Fruit fly (Drosophila melanogaster): Measurements from ENCODE around the gene CG17260.

Gene CG17260

DNA sequence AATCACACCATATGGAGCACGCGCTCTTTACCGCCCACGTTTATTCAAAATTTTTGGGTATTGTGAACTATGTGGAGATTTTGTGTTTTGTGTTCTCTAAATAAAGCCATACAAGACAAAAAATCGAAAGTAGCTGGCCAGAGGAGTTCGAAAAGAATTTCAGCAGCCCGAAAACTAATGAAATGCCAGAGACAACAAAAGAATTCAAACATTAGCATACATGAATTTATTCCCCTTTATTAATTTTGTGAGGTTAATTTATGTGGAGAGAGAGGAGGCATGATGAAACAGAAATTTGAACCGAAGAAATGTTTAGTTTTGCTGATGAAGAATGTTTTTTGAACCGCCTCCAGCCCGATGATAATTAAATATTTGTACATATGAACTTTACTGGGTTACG lies 30.8 kb upstream of the CG17260 start:
- TF ChIP-seq psq (optimal IDR thresholded peaks at IDR 0.05): no peak
- no peak for TF ChIP-seq Dll (optimal IDR thresholded peaks at IDR 0.05)
- no peak for TF ChIP-seq pan (optimal IDR thresholded peaks at IDR 0.05)
- no peak for TF ChIP-seq usp (GFP tag; optimal IDR thresholded peaks at IDR 0.05)
- no peak for TF ChIP-seq CG8478 (optimal IDR thresholded peaks at IDR 0.05)
- TF ChIP-seq EcR (GFP tag; optimal IDR thresholded peaks at IDR 0.05): no peak

DNA sequence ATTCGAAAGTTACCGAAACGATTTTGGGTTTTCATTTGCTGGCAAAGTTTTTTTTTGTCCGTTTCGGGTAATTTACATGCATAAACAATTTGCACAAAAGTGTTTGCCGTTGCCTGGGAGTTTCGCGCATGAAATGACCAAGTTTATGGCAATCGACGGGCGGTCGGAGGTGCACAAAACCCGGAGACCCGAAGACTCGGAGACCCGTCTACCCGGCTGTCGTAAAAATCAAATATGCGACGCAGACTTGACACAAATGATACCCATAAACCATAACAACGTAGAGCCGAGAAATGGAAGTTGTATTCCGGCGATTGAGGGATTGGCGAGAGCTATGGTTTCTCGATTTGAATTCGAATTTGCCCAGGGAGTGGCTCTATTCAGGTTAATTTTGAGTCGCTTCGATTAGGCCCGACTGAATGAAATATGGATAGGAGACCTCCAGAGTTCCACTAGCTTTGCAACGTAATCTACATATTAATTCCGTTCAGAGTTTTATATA lies 30.1 kb upstream of the CG17260 start:
- no peak for TF ChIP-seq pan (optimal IDR thresholded peaks at IDR 0.05)
- no peak for TF ChIP-seq Dll (optimal IDR thresholded peaks at IDR 0.05)
- TF ChIP-seq CG8478 (optimal IDR thresholded peaks at IDR 0.05): no peak
- TF ChIP-seq EcR (GFP tag; optimal IDR thresholded peaks at IDR 0.05): no peak
- TF ChIP-seq usp (GFP tag; optimal IDR thresholded peaks at IDR 0.05): no peak
- no peak for TF ChIP-seq psq (optimal IDR thresholded peaks at IDR 0.05)

DNA sequence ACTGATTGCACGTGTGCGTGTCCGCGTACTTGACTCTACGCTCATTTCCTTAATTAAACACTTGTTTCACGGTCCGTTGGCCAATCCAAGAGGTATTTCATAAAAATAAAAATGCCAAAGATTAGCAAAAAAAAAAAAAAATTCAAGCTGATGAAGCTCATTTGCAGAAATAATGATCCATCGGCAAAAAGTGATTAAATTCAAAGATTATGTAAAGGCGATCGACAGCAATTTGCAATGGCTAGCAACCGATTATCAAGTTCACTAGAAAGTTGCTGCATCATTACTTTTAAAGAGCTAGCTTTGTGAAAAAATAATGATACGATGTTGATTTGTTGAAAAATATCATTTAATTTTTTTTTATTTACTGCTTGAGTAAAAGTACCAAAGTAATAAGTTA lies 27.6 kb upstream of the CG17260 start:
- TF ChIP-seq CG8478 (optimal IDR thresholded peaks at IDR 0.05): no peak
- TF ChIP-seq psq (optimal IDR thresholded peaks at IDR 0.05): no peak
- TF ChIP-seq Dll (optimal IDR thresholded peaks at IDR 0.05): no peak
- TF ChIP-seq usp (GFP tag; optimal IDR thresholded peaks at IDR 0.05): no peak
- TF ChIP-seq pan (optimal IDR thresholded peaks at IDR 0.05): no peak
- TF ChIP-seq EcR (GFP tag; optimal IDR thresholded peaks at IDR 0.05): no peak

DNA sequence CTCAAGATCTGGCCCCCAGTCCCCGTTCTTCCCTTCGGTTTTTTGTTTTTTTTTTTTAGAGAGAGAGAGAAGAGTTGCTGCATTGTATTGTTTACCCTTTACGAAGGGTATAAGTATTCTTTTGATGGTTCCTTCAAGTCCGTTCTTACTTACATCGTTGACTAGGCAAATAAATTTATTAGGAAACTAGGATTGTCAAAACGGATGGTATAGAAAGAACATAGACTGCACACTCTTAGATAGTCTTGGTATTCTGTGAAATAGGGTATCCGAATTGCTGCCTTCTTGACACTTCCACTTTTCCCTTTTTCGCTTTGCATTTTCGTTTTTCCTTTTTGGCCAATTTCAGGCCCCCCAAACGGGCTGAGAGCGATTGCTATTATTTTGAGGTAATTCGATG lies 25.5 kb upstream of the CG17260 start:
- no peak for TF ChIP-seq usp (GFP tag; optimal IDR thresholded peaks at IDR 0.05)

DNA sequence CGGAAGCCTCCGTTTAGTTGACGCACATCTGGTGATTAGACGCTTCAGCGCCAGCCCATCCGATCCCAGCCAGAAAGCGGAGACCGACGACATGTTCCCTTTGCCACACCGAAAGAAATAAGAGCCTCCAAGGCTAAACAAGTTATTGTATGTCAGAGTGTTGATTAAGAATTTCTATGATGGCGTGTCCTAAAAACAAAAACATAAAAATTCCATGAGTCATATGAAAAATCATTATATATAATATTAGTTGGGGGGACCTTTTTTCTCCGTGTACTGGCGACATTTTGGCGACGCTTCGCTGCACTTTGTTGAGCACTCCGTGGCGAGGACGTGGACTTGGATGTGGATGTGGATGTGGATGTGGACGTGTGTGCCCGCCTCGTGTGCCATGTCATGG lies 24.2 kb upstream of the CG17260 start:
- TF ChIP-seq usp (GFP tag; optimal IDR thresholded peaks at IDR 0.05) (no peak), CG8478 (optimal IDR thresholded peaks at IDR 0.05) (no peak), pan (optimal IDR thresholded peaks at IDR 0.05) (no peak), EcR (GFP tag; optimal IDR thresholded peaks at IDR 0.05) (no peak), psq (optimal IDR thresholded peaks at IDR 0.05) (no peak), Dll (optimal IDR thresholded peaks at IDR 0.05) (no peak)

DNA sequence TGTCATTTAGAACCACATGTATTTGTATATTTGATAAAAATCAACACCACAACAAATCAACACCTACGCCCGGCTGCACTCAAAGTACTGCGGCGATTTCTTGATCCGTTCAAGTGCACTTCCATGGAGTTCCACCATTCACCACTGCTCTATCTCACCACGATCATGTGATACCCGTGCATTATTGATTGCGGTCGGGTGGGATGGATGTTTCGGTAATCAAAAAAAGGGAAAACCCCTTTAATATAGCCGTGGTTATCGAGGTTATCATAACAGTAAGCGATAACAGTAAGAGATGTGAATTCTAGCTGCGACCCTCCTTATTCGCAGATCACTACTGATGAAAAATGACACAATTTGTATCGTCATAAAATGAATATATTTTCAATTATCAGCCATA lies 18.8 kb upstream of the CG17260 start, which contains the start of the genes CG17224 and CG17264:
CG17224 (minus strand) TSS at position 97 of the 400 bp plus-strand sequence.
CG17264 (plus strand) TSS at position 297 of the 400 bp plus-strand sequence.
- TF ChIP-seq pan (optimal IDR thresholded peaks at IDR 0.05) (no peak), usp (GFP tag; optimal IDR thresholded peaks at IDR 0.05) (no peak), EcR (GFP tag; optimal IDR thresholded peaks at IDR 0.05) (no peak), Dll (optimal IDR thresholded peaks at IDR 0.05) (no peak), psq (optimal IDR thresholded peaks at IDR 0.05) (no peak), CG8478 (optimal IDR thresholded peaks at IDR 0.05) (no peak)

DNA sequence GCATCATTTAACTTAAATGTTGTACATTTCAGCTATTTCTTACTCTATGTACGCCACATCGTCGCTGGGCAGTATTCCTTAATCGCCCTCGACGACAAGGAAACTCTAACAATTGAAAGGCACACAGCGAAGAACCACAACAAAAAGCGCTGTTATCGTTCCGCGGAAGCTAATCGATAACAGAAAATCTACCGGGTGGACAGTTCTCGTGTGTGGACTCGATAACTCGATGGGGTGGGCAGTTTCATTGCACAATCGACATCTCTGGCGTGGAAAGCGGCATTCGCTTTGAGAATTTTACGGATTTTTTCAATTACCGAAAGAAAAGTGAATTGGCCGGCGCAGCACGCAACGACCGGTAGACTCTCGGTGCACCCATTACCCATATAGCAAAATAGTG lies 14.0 kb upstream of the CG17260 start, which contains the start of the genes alpha4GT1 and Prp40:
alpha4GT1 (minus strand) TSS at position 156 of the 400 bp plus-strand sequence.
Prp40 (plus strand) TSS at position 241 of the 400 bp plus-strand sequence.
- TF ChIP-seq usp (GFP tag; optimal IDR thresholded peaks at IDR 0.05) (no peak), Dll (optimal IDR thresholded peaks at IDR 0.05) (no peak), psq (optimal IDR thresholded peaks at IDR 0.05) (no peak), CG8478 (optimal IDR thresholded peaks at IDR 0.05) (no peak), EcR (GFP tag; optimal IDR thresholded peaks at IDR 0.05) (no peak), pan (optimal IDR thresholded peaks at IDR 0.05) (no peak)

DNA sequence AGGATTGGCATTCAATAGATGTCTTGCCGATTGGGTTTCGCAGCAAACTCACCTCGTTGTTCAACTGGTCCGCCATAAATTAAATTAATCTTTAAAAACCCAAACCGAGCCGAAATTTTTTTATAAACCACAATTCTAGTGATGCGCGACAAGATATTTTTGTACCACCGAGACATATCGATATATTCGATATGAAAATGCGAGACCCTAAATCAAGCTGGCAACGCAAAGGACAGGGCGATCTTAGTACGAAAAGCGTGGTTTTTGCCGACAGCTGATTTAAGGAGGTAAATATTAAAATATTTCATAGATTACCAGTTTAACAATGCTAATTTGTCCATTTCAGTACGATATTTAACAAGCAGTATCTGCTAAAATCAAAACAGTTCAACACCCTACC lies 8.0 kb upstream of the CG17260 start, which contains the start of the genes Sf3b2 and CG17219:
Sf3b2 (minus strand) TSS at position 157 of the 400 bp plus-strand sequence.
CG17219 (plus strand) TSS at position 242 of the 400 bp plus-strand sequence.
- no peak for TF ChIP-seq psq (optimal IDR thresholded peaks at IDR 0.05)
- no peak for TF ChIP-seq EcR (GFP tag; optimal IDR thresholded peaks at IDR 0.05)
- TF ChIP-seq pan (optimal IDR thresholded peaks at IDR 0.05): no peak
- TF ChIP-seq CG8478 (optimal IDR thresholded peaks at IDR 0.05): no peak
- no peak for TF ChIP-seq usp (GFP tag; optimal IDR thresholded peaks at IDR 0.05)

DNA sequence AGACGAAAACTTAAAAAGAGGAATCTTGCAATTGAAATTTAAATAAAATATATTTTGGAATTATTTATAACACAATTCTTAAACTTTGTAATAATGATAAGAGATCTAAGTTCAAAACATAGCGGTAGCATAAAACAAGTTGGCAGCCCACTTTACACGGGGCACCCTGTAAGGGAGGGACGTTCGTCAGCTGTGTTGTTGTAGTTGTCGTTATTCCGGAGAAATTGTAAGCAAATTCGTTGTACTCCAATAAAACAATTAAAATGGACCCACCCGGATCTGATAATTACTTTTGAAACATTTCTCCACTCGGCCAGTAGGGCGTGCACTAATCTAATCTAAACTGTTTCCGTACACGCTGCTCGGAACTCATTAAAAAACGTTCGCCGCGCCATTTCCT lies 6.7 kb upstream of the CG17260 start, which contains the start of gene GABPI:
GABPI (plus strand) TSS at position 190 of the 400 bp plus-strand sequence.
- TF ChIP-seq CG8478 (optimal IDR thresholded peaks at IDR 0.05) (no peak), Dll (optimal IDR thresholded peaks at IDR 0.05) (no peak), EcR (GFP tag; optimal IDR thresholded peaks at IDR 0.05) (no peak), pan (optimal IDR thresholded peaks at IDR 0.05) (no peak), usp (GFP tag; optimal IDR thresholded peaks at IDR 0.05) (no peak), psq (optimal IDR thresholded peaks at IDR 0.05) (no peak)

DNA sequence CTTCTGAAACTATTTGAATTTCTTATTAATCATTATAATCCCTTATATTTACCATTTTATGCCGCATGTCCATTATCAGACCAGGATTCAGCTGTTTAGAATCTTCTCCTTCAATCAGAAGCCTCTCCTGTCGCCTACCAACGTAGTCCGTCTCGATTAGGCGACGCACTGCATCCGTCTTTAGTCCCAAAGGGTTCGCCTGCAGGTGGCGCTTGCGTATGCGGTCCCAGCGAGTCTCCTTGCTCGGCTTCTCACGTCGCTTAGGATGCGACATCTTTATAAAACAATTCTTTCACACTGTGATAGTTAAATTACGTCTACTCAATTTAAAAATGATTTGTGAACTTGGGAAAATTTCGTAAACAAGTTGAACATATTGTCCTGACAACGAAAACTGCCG lies 2.1 kb upstream of the CG17260 start, which contains the start of gene CG17258:
CG17258 (minus strand) TSS at position 380 of the 400 bp plus-strand sequence.
- TF ChIP-seq CG8478 (optimal IDR thresholded peaks at IDR 0.05) (no peak), pan (optimal IDR thresholded peaks at IDR 0.05) (no peak), Dll (optimal IDR thresholded peaks at IDR 0.05) (no peak), usp (GFP tag; optimal IDR thresholded peaks at IDR 0.05) (no peak), psq (optimal IDR thresholded peaks at IDR 0.05) (no peak), EcR (GFP tag; optimal IDR thresholded peaks at IDR 0.05) (no peak)

DNA sequence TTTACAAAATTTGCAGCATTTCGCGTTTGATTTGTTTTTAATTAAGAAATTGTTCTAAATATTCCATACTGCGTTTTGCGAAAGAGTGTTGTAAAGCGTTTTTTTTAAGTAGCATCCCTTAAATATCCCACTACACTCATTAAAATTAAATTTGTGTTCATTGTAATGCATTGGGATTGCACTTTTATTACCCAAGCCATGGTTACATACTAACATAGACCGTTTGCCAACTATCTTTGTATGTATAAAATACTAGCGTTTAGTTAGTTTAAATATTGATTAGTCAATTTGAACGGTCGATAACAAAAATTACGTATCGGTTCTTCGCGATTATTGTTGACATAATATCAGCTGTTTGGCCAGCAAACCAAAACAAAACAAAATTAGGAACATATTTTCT lies 2.7 kb downstream of the CG17260 start, which contains the start of the genes cnir and CG17221:
cnir (minus strand) TSS at position 39 of the 400 bp plus-strand sequence.
CG17221 (plus strand) TSS at position 203 of the 400 bp plus-strand sequence.
- TF ChIP-seq psq (optimal IDR thresholded peaks at IDR 0.05) (no peak), pan (optimal IDR thresholded peaks at IDR 0.05) (no peak), usp (GFP tag; optimal IDR thresholded peaks at IDR 0.05) (no peak), CG8478 (optimal IDR thresholded peaks at IDR 0.05) (no peak), EcR (GFP tag; optimal IDR thresholded peaks at IDR 0.05) (no peak), Dll (optimal IDR thresholded peaks at IDR 0.05) (no peak)

DNA sequence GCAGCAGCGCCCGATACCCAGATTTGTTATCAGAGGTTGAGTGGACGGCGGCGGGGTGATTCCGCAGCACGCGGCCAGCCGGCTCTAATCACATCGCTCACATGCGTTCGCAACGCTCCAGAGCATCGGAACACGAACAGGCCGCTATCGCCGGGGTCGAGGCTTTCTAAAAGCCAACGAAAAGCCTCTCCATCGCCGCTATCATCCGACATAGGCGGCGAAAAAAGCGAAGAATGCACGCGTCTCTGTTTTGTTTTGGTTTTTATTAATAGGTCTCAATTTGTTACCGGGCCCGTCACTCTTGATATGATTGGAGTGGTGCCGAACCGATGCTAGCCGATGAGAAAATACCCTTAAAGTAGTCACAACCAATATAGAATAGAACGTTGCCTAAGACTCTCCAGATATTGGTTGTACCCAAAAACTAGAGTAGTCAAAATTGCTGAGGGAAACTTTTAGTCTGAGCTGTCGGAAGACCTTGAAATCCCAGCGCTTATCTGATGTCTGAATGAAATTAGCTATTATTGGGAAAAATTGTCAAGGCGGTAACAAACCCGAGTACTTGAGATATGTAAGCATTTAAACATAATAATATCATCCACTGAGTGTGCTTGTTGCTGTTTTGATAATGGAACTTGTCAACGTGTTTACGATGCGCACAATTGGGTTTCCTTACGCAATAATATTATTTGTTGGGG lies 5.0 kb downstream of the CG17260 start, which contains the start of gene CG17261:
CG17261 (plus strand) TSS at position 634 of the 698 bp plus-strand sequence.
- TF ChIP-seq Dll (optimal IDR thresholded peaks at IDR 0.05) (no peak), psq (optimal IDR thresholded peaks at IDR 0.05) (no peak), pan (optimal IDR thresholded peaks at IDR 0.05) (no peak), EcR (GFP tag; optimal IDR thresholded peaks at IDR 0.05) (no peak), CG8478 (optimal IDR thresholded peaks at IDR 0.05) (no peak), usp (GFP tag; optimal IDR thresholded peaks at IDR 0.05) (no peak)
